Fruit fly (Drosophila melanogaster) whole organism, wandering third instar larva: ENCODE data around the gene Ack.
A peak's percentile ranks its signal among the peaks of the same experiment; 100 is the strongest.

ENCODE experiments used
- Abd-B ChIP-seq: fragments of >200 bp; optimal IDR thresholded peaks from 2 replicates; lab custom pipeline; 2017; ENCODE audit warnings: missing biosample characterization, missing genetic modification characterization
- CG32264 ChIP-seq: fragments of 200-800 bp; sonication (Bioruptor generic); optimal IDR thresholded peaks from 2 replicates; lab custom pipeline; 2016; ENCODE audit warnings: missing biosample characterization, missing genetic modification characterization
- CG9705 ChIP-seq: fragments of 200-800 bp; sonication (Bioruptor generic); optimal IDR thresholded peaks from 2 replicates; lab custom pipeline; 2018; ENCODE audit warnings: missing biosample characterization, mild to moderate bottlenecking, missing genetic modification characterization
- CrebA ChIP-seq: fragments of 200-800 bp; sonication (Bioruptor generic); optimal IDR thresholded peaks from 2 replicates; lab custom pipeline; 2016; ENCODE audit warnings: missing biosample characterization, mild to moderate bottlenecking, missing genetic modification characterization, borderline replicate concordance
- Dfd ChIP-seq: fragments of >200 bp; optimal IDR thresholded peaks from 2 replicates; lab custom pipeline; 2017; ENCODE audit warnings: missing biosample characterization, missing genetic modification characterization
- Dif ChIP-seq: fragments of 200-275, 200-300 bp; sonication (Bioruptor generic); optimal IDR thresholded peaks from 2 replicates; lab custom pipeline; 2018; ENCODE audit warnings: missing biosample characterization, missing genetic modification characterization; ENCODE audit not compliant: partially characterized antibody
- GATAd ChIP-seq: sonication (Bioruptor generic); optimal IDR thresholded peaks from 2 replicates; lab custom pipeline; 2016; ENCODE audit warnings: missing biosample characterization, missing genetic modification characterization
- HLH106 ChIP-seq: fragments of 200-800 bp; optimal IDR thresholded peaks from 3 replicates; lab custom pipeline; 2019; ENCODE audit warnings: missing biosample characterization, mild to moderate bottlenecking, missing genetic modification characterization, moderate library complexity
- Hnf4 ChIP-seq: fragments of 200-800 bp; sonication (Bioruptor generic); optimal IDR thresholded peaks from 2 replicates; lab custom pipeline; 2016; ENCODE audit warnings: missing biosample characterization, mild to moderate bottlenecking, missing genetic modification characterization
- Hr78 ChIP-seq: fragments of >200 bp; optimal IDR thresholded peaks from 2 replicates; lab custom pipeline; 2017; ENCODE audit warnings: missing biosample characterization, missing genetic modification characterization
- Hr83 ChIP-seq: fragments of 200-300 bp; sonication (Bioruptor generic); optimal IDR thresholded peaks from 2 replicates; lab custom pipeline; 2016; ENCODE audit warnings: missing biosample characterization, mild to moderate bottlenecking, missing genetic modification characterization, moderate library complexity; ENCODE audit not compliant: poor library complexity, severe bottlenecking
- Jra ChIP-seq: sonication (Bioruptor generic); optimal IDR thresholded peaks from 2 replicates; lab custom pipeline; 2016; ENCODE audit warnings: missing biosample characterization, missing genetic modification characterization
- Mio ChIP-seq: sonication (Bioruptor generic); optimal IDR thresholded peaks from 2 replicates; lab custom pipeline; 2016; ENCODE audit warnings: missing biosample characterization, missing genetic modification characterization
- N ChIP-seq: fragments of >200 bp; optimal IDR thresholded peaks from 2 replicates; lab custom pipeline; 2018; ENCODE audit warnings: missing biosample characterization, missing external identifiers, missing genetic modification characterization
- OdsH ChIP-seq: fragments of 200-800 bp; sonication (Bioruptor generic); optimal IDR thresholded peaks from 2 replicates; lab custom pipeline; 2016; ENCODE audit warnings: missing biosample characterization, mild to moderate bottlenecking, missing genetic modification characterization
- Rel ChIP-seq, 2 experiments: fragments of 200-800 bp; sonication (Bioruptor generic) in 1 of 2; optimal IDR thresholded peaks; 2 replicates in 1 of 2; 3 replicates in 1 of 2; lab custom pipeline; 2016 to 2019; ENCODE audit warnings: mild to moderate bottlenecking in 2 of 2, missing biosample characterization in 2 of 2, missing genetic modification characterization in 2 of 2, moderate library complexity in 1 of 2
- Sp1 ChIP-seq: fragments of 200-800 bp; sonication (Bioruptor generic); optimal IDR thresholded peaks from 3 replicates; lab custom pipeline; 2019; ENCODE audit warnings: missing biosample characterization, mild to moderate bottlenecking, missing genetic modification characterization, moderate library complexity
- br ChIP-seq: fragments of 200-800 bp; sonication (Bioruptor generic); optimal IDR thresholded peaks from 2 replicates; lab custom pipeline; 2016; ENCODE audit warnings: missing biosample characterization, missing genetic modification characterization
- dl ChIP-seq, 2 experiments: fragments of 175-275, 200-275 bp in 1 of 2; fragments of 200-275 bp in 1 of 2; sonication (Bioruptor generic); optimal IDR thresholded peaks; lab custom pipeline; 2018; ENCODE audit warnings: mild to moderate bottlenecking in 2 of 2, missing biosample characterization in 2 of 2, missing genetic modification characterization in 2 of 2, moderate library complexity in 2 of 2; ENCODE audit not compliant: partially characterized antibody in 2 of 2, insufficient read depth in 1 of 2
- dsf ChIP-seq: sonication (Bioruptor generic); optimal IDR thresholded peaks from 2 replicates; lab custom pipeline; 2016; ENCODE audit warnings: missing biosample characterization, missing genetic modification characterization, borderline replicate concordance
- ey ChIP-seq: fragments of 200-800 bp; sonication (Bioruptor generic); optimal IDR thresholded peaks from 2 replicates; lab custom pipeline; 2016; ENCODE audit warnings: missing biosample characterization, missing genetic modification characterization
- foxo ChIP-seq, 2 experiments: fragments of 200-800 bp; sonication (Bioruptor generic); optimal IDR thresholded peaks; 2 replicates in 1 of 2; 3 replicates in 1 of 2; lab custom pipeline; 2016 to 2017; ENCODE audit warnings: missing biosample characterization in 2 of 2, missing genetic modification characterization in 2 of 2
- fru ChIP-seq: fragments of 200-800 bp; sonication (Bioruptor generic); optimal IDR thresholded peaks from 3 replicates; lab custom pipeline; 2016; ENCODE audit warnings: missing biosample characterization, mild to moderate bottlenecking, missing genetic modification characterization
- h ChIP-seq: fragments of 200-800 bp; sonication (Bioruptor generic); optimal IDR thresholded peaks from 3 replicates; lab custom pipeline; 2016; ENCODE audit warnings: missing biosample characterization, mild to moderate bottlenecking, missing genetic modification characterization
- jim ChIP-seq: fragments of 175-275, 200-325 bp; sonication (Bioruptor generic); optimal IDR thresholded peaks from 2 replicates; lab custom pipeline; 2016; ENCODE audit warnings: missing biosample characterization, mild to moderate bottlenecking, missing genetic modification characterization
- lola ChIP-seq: fragments of >200 bp; optimal IDR thresholded peaks from 2 replicates; lab custom pipeline; 2017; ENCODE audit warnings: missing biosample characterization, missing genetic modification characterization
- pan ChIP-seq: fragments of >200 bp; optimal IDR thresholded peaks from 2 replicates; lab custom pipeline; 2017
- psq ChIP-seq: fragments of 200-800 bp; sonication (Bioruptor generic); optimal IDR thresholded peaks from 3 replicates; lab custom pipeline; 2017; ENCODE audit warnings: missing biosample characterization, mild to moderate bottlenecking, missing genetic modification characterization, moderate library complexity
- rgr ChIP-seq: fragments of 200-800 bp; sonication (Bioruptor generic); optimal IDR thresholded peaks from 3 replicates; lab custom pipeline; 2016; ENCODE audit warnings: missing biosample characterization, mild to moderate bottlenecking, missing genetic modification characterization
- sv ChIP-seq: fragments of 200-800 bp; sonication (Bioruptor generic); optimal IDR thresholded peaks from 3 replicates; lab custom pipeline; 2016; ENCODE audit warnings: missing biosample characterization, missing genetic modification characterization
- usp ChIP-seq: fragments of >200 bp; optimal IDR thresholded peaks from 2 replicates; lab custom pipeline; 2017; ENCODE audit warnings: missing biosample characterization, missing genetic modification characterization

The Ack gene

dm6 chr3L:4133724-4134678, 26.0 kb downstream of the Ack start, which contains the start of gene ens:
Gene ens, minus strand, starts transcription at chr3L:4134550.
- TF ChIP-seq psq (peak; percentile 88), pan (lab: Kevin White, UChicago) (no peak), Dif (GFP tag; lab: Kevin White, UChicago) (peak; percentile 33), Sp1 (no peak)
- TF ChIP-seq, all 38 proteins: peak for 2

dm6 chr3L:4135857-4136256, 27.9 kb downstream of the Ack start, which contains the start of gene RfC4:
Gene RfC4, minus strand, starts transcription at chr3L:4136038.
- TF ChIP-seq GATAd (GFP tag; lab: Kevin White, UChicago) (no peak), Hr83 (no peak), pan (lab: Kevin White, UChicago) (no peak), N (GFP tag; lab: Kevin White, UChicago) (no peak), lola (GFP tag; lab: Kevin White, UChicago) (no peak), ey (GFP tag; lab: Kevin White, UChicago) (no peak), usp (GFP tag; lab: Kevin White, UChicago) (no peak), Sp1 (no peak), Dfd (GFP tag; lab: Kevin White, UChicago) (no peak), Hnf4 (GFP tag; lab: Kevin White, UChicago) (no peak), Mio (no peak), CrebA (GFP tag; lab: Kevin White, UChicago) (no peak), CG32264 (GFP tag; lab: Kevin White, UChicago) (no peak), CG9705 (GFP tag; lab: Kevin White, UChicago) (no peak), sv (GFP tag; lab: Kevin White, UChicago) (no peak), dl (GFP tag; optimal IDR thresholded peaks at IDR 0.05; lab: Kevin White, UChicago; ENCODE audit: insufficient read depth in 1 of 2, partially characterized antibody in 2 of 2) (no peak), Hr78 (GFP tag; lab: Kevin White, UChicago) (no peak), jim (no peak), Jra (GFP tag; lab: Kevin White, UChicago) (no peak), br (GFP tag; lab: Kevin White, UChicago) (no peak)

- TF ChIP-seq Hnf4 (GFP tag; lab: Kevin White, UChicago) (no peak), jim (no peak), rgr (GFP tag; lab: Kevin White, UChicago) (no peak), Dfd (GFP tag; lab: Kevin White, UChicago) (no peak), Abd-B (GFP tag; lab: Kevin White, UChicago) (no peak), psq (peak; percentile 10), Jra (GFP tag; lab: Kevin White, UChicago) (peak; percentile 20), fru (GFP tag; lab: Kevin White, UChicago) (no peak), HLH106 (peak; percentile 9), dsf (GFP tag; lab: Kevin White, UChicago) (no peak), Rel (GFP tag; optimal IDR thresholded peaks at IDR 0.05; lab: Kevin White, UChicago) (no peak), Rel (tag; optimal IDR thresholded peaks at IDR 0.05; lab: Kevin White, UChicago) (peak; percentile 77), Dif (GFP tag; lab: Kevin White, UChicago) (no peak), ey (GFP tag; lab: Kevin White, UChicago) (no peak), CG32264 (GFP tag; lab: Kevin White, UChicago) (no peak), dl (GFP tag; optimal IDR thresholded peaks at IDR 0.05; lab: Kevin White, UChicago; ENCODE audit: insufficient read depth in 1 of 2, partially characterized antibody in 2 of 2) (no peak), Hr78 (GFP tag; lab: Kevin White, UChicago) (no peak), CG9705 (GFP tag; lab: Kevin White, UChicago) (no peak), h (GFP tag; lab: Kevin White, UChicago) (peak; percentile 33), Mio (no peak), OdsH (GFP tag; lab: Kevin White, UChicago) (peak; percentile 28), GATAd (GFP tag; lab: Kevin White, UChicago) (no peak), Hr83 (peak; percentile 31), Sp1 (peak; percentile 46), foxo (GFP tag; optimal IDR thresholded peaks at IDR 0.05; lab: Kevin White, UChicago) (no peak)
Observed at dm6 chr3L:4138804-4139521, 31.0 kb downstream of the Ack start, which contains the start of the genes Rop and Ras64B. Gene Rop, minus strand, starts transcription at chr3L:4138996. Gene Ras64B, plus strand, starts transcription at chr3L:4139076.
